Worm (Caenorhabditis elegans): ENCODE data around the gene rfl-1.

DNA sequence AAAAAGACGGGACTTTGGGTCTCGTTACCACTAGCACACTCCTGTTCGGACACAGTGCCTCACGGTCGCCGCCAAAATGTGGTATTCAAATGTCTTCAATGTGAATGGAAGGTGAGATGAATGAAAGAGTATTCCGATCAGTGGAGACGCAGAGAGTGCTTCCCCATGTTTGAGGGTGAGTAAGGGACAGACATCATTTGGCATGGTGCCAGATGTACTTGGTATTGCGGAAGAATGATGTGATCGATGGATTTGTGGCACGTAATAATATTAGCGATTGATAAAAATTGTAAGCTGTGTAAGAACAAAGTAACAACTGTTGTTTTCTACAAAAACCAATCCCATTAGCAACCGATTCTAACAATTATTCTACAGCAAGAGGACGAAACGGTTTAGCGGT, 11.1 kb downstream of the rfl-1 start:
- TF ChIP-seq sptf-1 (tag; optimal IDR thresholded peaks at IDR 0.05) (no peak), ztf-4 (tag; optimal IDR thresholded peaks at IDR 0.05) (no peak)
